Fruit fly (Drosophila melanogaster) whole organism, pupa: ENCODE data around the gene DnaJ-H.

ENCODE experiments used
- CG12605 ChIP-seq: fragments of 200-800 bp; sonication (Bioruptor generic); IDR thresholded peaks from 2 replicates; pipeline ENCODE4 v1.3.6; 2022; ENCODE audit warnings: missing biosample characterization, missing genetic modification characterization
- CG13204 ChIP-seq: fragments of 200-800 bp; sonication (Bioruptor generic); optimal IDR thresholded peaks from 2 replicates; lab custom pipeline; 2018; ENCODE audit warnings: missing biosample characterization, mild to moderate bottlenecking, missing genetic modification characterization, moderate library complexity
- CG14655 ChIP-seq: fragments of 200-800 bp; sonication (Bioruptor generic); optimal IDR thresholded peaks from 3 replicates; lab custom pipeline; 2017; ENCODE audit warnings: mild to moderate bottlenecking, missing biosample characterization, missing genetic modification reagents, missing genetic modification characterization
- CG32121 ChIP-seq: fragments of 200-800 bp; sonication (Bioruptor generic); IDR thresholded peaks from 2 replicates; pipeline ENCODE4 v1.3.6; 2022; ENCODE audit warnings: missing biosample characterization, missing genetic modification characterization
- CG8159 ChIP-seq: fragments of 200-800 bp; sonication (Bioruptor generic); optimal IDR thresholded peaks from 3 replicates; lab custom pipeline; 2018; ENCODE audit warnings: missing biosample characterization, mild to moderate bottlenecking, missing genetic modification characterization, moderate library complexity
- CG8301 ChIP-seq: fragments of 200-800 bp; sonication (Bioruptor generic); optimal IDR thresholded peaks from 2 replicates; lab custom pipeline; 2018; ENCODE audit warnings: missing biosample characterization, mild to moderate bottlenecking, missing genetic modification characterization
- D1 ChIP-seq: fragments of 200-800 bp; sonication (Bioruptor generic); optimal IDR thresholded peaks from 2 replicates; lab custom pipeline; 2018; ENCODE audit warnings: missing biosample characterization, mild to moderate bottlenecking, missing genetic modification characterization, moderate library complexity
- EcR ChIP-seq: fragments of 200-800 bp; sonication (Bioruptor generic); optimal IDR thresholded peaks from 3 replicates; lab custom pipeline; 2019; ENCODE audit warnings: missing biosample characterization, missing genetic modification characterization, mild to moderate bottlenecking, moderate library complexity, missing genetic modification reagents
- Ets98B ChIP-seq: fragments of 200-800 bp; sonication (Bioruptor generic); IDR thresholded peaks from 2 replicates; pipeline ENCODE4 v1.3.6; 2022; ENCODE audit warnings: missing biosample characterization, missing genetic modification characterization
- gl ChIP-seq: fragments of 200-800 bp; sonication (Bioruptor generic); optimal IDR thresholded peaks from 2 replicates; lab custom pipeline; 2018; ENCODE audit warnings: missing biosample characterization, mild to moderate bottlenecking, missing genetic modification characterization

- TF ChIP-seq EcR, result no peak
- no peak for TF ChIP-seq CG13204 (GFP tag; lab: Kevin White, UChicago)
- TF ChIP-seq CG32121, result no peak
- TF ChIP-seq CG14655 (GFP tag; lab: Kevin White, UChicago), result no peak
- no peak for TF ChIP-seq gl (tag; lab: Kevin White, UChicago)
- TF ChIP-seq CG8159 (tag; lab: Kevin White, UChicago), result no peak
- TF ChIP-seq CG8301 (tag; lab: Kevin White, UChicago), result no peak
- TF ChIP-seq D1, result no peak
- no peak for TF ChIP-seq Ets98B (GFP tag; lab: Robert Waterston, UW)
- TF ChIP-seq CG12605 (GFP tag; lab: Robert Waterston, UW), result no peak
Measured at dm6 chr2L:13195822-13196221, 29.9 kb upstream of the DnaJ-H start.
